Worm (Caenorhabditis elegans) whole organism, late embryonic: ENCODE results near the gene glr-2.

Experiments
- C08G9.2 ChIP-seq: sonication (generic microtip); optimal IDR thresholded peaks from 2 replicates; lab custom pipeline; 2016; ENCODE audit warnings: mild to moderate bottlenecking, missing genetic modification characterization, moderate library complexity, missing compliant biosample characterization
- ama-1 ChIP-seq: fragments of 150-350 bp; optimal IDR thresholded peaks from 2 replicates; lab custom pipeline; 2014
- dmd-4 ChIP-seq: sonication (generic microtip); optimal IDR thresholded peaks from 2 replicates; lab custom pipeline; 2016; ENCODE audit warnings: borderline replicate concordance, missing genetic modification characterization, missing compliant biosample characterization
- lin-11 ChIP-seq: fragments of 200-800 bp; sonication (Bioruptor generic); optimal IDR thresholded peaks from 2 replicates; lab custom pipeline; 2018; ENCODE audit warnings: mild to moderate bottlenecking, missing genetic modification characterization, missing compliant biosample characterization
- nhr-11 ChIP-seq: fragments of 150-350 bp; optimal IDR thresholded peaks from 2 replicates; lab custom pipeline; 2014; ENCODE audit warnings: missing biosample characterization, missing genetic modification characterization

DNA sequence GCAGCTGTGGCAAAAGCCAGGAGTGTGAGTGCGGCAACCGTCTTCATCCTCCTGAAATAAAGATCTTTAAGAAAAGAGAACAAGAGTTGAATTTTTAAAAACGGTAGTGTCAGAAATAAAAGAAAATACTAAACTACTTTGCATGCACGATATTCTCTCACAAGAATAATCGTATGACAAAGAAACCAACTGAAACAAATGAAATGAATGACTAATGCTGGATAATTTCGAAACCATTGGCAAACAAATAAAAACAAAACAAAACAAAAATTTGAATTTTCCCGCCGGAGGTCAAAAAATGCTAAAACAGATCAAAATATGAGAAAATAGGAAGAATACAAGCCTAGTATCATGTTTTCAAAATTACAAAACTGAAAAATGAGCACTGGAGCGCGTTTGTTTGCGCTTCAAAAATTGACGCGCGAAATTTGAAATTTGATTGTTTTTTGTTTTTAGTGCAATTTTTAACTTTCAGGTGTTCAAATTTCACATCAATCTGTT, 40.8 kb downstream of the glr-2 start, which contains the start of gene cpg-2:
- TF ChIP-seq C08G9.2 (tag; lab: Kevin White, UChicago) (no peak), lin-11 (no peak), ama-1 (no peak), nhr-11 (no peak), dmd-4 (no peak)
